Worm (Caenorhabditis elegans): ENCODE results near the gene pmpl-1.

Gene pmpl-1

DNA sequence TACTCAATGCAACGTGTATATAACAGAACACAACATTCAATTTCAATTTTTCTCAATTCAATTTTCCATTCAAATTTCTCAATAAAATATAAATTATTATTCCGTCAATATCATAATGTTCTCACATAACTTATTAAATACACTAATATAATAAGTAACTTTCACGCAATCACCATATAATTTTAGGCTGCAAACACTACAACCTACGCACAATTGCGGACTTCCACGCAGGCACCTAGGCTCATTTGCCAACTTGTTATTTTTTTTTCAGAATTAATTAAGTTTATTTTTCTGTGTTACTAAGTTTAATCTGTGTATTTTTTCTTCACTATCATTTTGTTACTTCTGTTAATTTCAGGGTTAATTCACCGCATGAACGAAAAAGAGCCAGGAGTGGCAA is 15.4 kb upstream of the pmpl-1 start, which contains the start of gene F47B7.2:
Gene F47B7.2 (plus strand): TSS at position 358 of the 400 bp plus-strand sequence.
- TF ChIP-seq pax-3 (tag; optimal IDR thresholded peaks at IDR 0.05), result no peak
- no peak for TF ChIP-seq tlp-1 (tag; optimal IDR thresholded peaks at IDR 0.05)
- no peak for TF ChIP-seq ceh-82 (tag; optimal IDR thresholded peaks at IDR 0.05)
- TF ChIP-seq snu-23 (GFP tag; optimal IDR thresholded peaks at IDR 0.05), result peak; percentile 57
- TF ChIP-seq nhr-47 (tag; optimal IDR thresholded peaks at IDR 0.05), result peak; percentile 60
- TF ChIP-seq nhr-77 (tag; optimal IDR thresholded peaks at IDR 0.05), result no peak
- TF ChIP-seq sup-37 (GFP tag; optimal IDR thresholded peaks at IDR 0.05), result no peak
- TF ChIP-seq unc-62 (GFP tag; optimal IDR thresholded peaks at IDR 0.05), result no peak
- no peak for TF ChIP-seq pag-3 (tag; optimal IDR thresholded peaks at IDR 0.05; ENCODE audit: borderline replicate concordance, insufficient read depth)
- TF ChIP-seq ama-1 (optimal IDR thresholded peaks at IDR 0.05), result no peak
- TF ChIP-seq unc-130 (tag; optimal IDR thresholded peaks at IDR 0.05), result peak; percentile 7
- no peak for TF ChIP-seq lin-15B (tag; optimal IDR thresholded peaks at IDR 0.05)
- TF ChIP-seq lin-39 (tag; optimal IDR thresholded peaks at IDR 0.05), result no peak
- no peak for TF ChIP-seq pqm-1 (tag; optimal IDR thresholded peaks at IDR 0.05)
- peak; percentile 69 for TF ChIP-seq mep-1 (tag; optimal IDR thresholded peaks at IDR 0.05)
- TF ChIP-seq nhr-28 (tag; optimal IDR thresholded peaks at IDR 0.05), result no peak
- no peak for TF ChIP-seq elt-3 (tag; optimal IDR thresholded peaks at IDR 0.05)
- TF ChIP-seq mab-9 (GFP tag; IDR thresholded peaks at IDR 0.05), result no peak
- no peak for TF ChIP-seq unc-86 (tag; optimal IDR thresholded peaks at IDR 0.05)
- TF ChIP-seq nhr-11 (tag; optimal IDR thresholded peaks at IDR 0.05), result no peak
- TF ChIP-seq C34B4.2 (tag; optimal IDR thresholded peaks at IDR 0.05), result no peak
- peak; percentile 42 to 52 for TF ChIP-seq lsy-2 (tag; optimal IDR thresholded peaks at IDR 0.05)
- no peak for TF ChIP-seq Y116A8C.19 (tag; optimal IDR thresholded peaks at IDR 0.05; ENCODE audit: borderline replicate concordance)
- no peak for TF ChIP-seq fkh-4 (tag; optimal IDR thresholded peaks at IDR 0.05; ENCODE audit: borderline replicate concordance)
- peak in 1 of 3 experiments; percentile 5 for TF ChIP-seq dpl-1 (GFP tag; optimal IDR thresholded peaks at IDR 0.05)
- TF ChIP-seq C16A3.4 (tag; optimal IDR thresholded peaks at IDR 0.05), result peak; percentile 25
- no peak for TF ChIP-seq mef-2 (tag; optimal IDR thresholded peaks at IDR 0.05)
- TF ChIP-seq dsc-1 (tag; optimal IDR thresholded peaks at IDR 0.05), result peak; percentile 39
- TF ChIP-seq nhr-71 (tag; optimal IDR thresholded peaks at IDR 0.05), result peak; percentile 57
- no peak for TF ChIP-seq lir-3 (tag; optimal IDR thresholded peaks at IDR 0.05; ENCODE audit: poor library complexity)
- TF ChIP-seq egl-13 (tag; optimal IDR thresholded peaks at IDR 0.05), result no peak
- TF ChIP-seq fos-1 (tag; optimal IDR thresholded peaks at IDR 0.05), result no peak
- TF ChIP-seq efl-3 (GFP tag; optimal IDR thresholded peaks at IDR 0.05), result no peak
- TF ChIP-seq elt-2 (tag; optimal IDR thresholded peaks at IDR 0.05), result no peak
- no peak for TF ChIP-seq fkh-10 (GFP tag; optimal IDR thresholded peaks at IDR 0.05)
- TF ChIP-seq jun-1 (tag; optimal IDR thresholded peaks at IDR 0.05), result no peak
- TF ChIP-seq hlh-4 (tag; optimal IDR thresholded peaks at IDR 0.05), result no peak
- no peak for TF ChIP-seq irx-1 (tag; optimal IDR thresholded peaks at IDR 0.05)
- no peak for TF ChIP-seq zip-4 (GFP tag; optimal IDR thresholded peaks at IDR 0.05)
- no peak for TF ChIP-seq mdl-1 (tag; optimal IDR thresholded peaks at IDR 0.05)
- TF ChIP-seq vab-15 (tag; optimal IDR thresholded peaks at IDR 0.05), result no peak
- TF ChIP-seq hlh-17 (GFP tag; optimal IDR thresholded peaks at IDR 0.05; ENCODE audit: borderline replicate concordance), result no peak
- TF ChIP-seq aha-1 (tag; optimal IDR thresholded peaks at IDR 0.05), result no peak
- no peak for TF ChIP-seq nhr-84 (tag; optimal IDR thresholded peaks at IDR 0.05)
- no peak for TF ChIP-seq skn-1 (tag; optimal IDR thresholded peaks at IDR 0.05)
- no peak for TF ChIP-seq ets-5 (GFP tag; IDR thresholded peaks at IDR 0.05)
- peak; percentile 32 for TF ChIP-seq tbx-2 (tag; optimal IDR thresholded peaks at IDR 0.05)
- no peak for TF ChIP-seq ceh-8 (GFP tag; optimal IDR thresholded peaks at IDR 0.05)
- no peak for TF ChIP-seq sptf-1 (tag; optimal IDR thresholded peaks at IDR 0.05)
- TF ChIP-seq isw-1 (GFP tag; IDR thresholded peaks at IDR 0.05), result no peak
- TF ChIP-seq nhr-85 (tag), result no peak
- peak; percentile 31 for TF ChIP-seq nhr-20 (tag; optimal IDR thresholded peaks at IDR 0.05)
- TF ChIP-seq fkh-8 (tag; optimal IDR thresholded peaks at IDR 0.05), result no peak
- TF ChIP-seq lin-35 (GFP tag; optimal IDR thresholded peaks at IDR 0.05), result peak in 1 of 2 experiments; percentile 35
